Fruit fly (Drosophila melanogaster) ovary, adult (tissue): ENCODE measurements around the gene CG14312.
A peak's percentile ranks its signal among the peaks of the same experiment; 100 is the strongest.

Experiments used
- CG17801 ChIP-seq: fragments of 200-800 bp; optimal IDR thresholded peaks from 2 replicates; lab custom pipeline; 2019; ENCODE audit warnings: missing biosample characterization, mild to moderate bottlenecking, missing genetic modification characterization, moderate library complexity; ENCODE audit not compliant: partially characterized antibody

Gene CG14312

dm6 chr3R:18267489-18267888 lies 15.8 kb downstream of the CG14312 start, which contains the start of gene CG18599:
TSS of gene CG18599 (plus strand) at chr3R:18267789.
- TF ChIP-seq CG17801: no peak

dm6 chr3R:18266665-18267064 lies 16.7 kb downstream of the CG14312 start:
- TF ChIP-seq CG17801: no peak

- no peak for TF ChIP-seq CG17801
These were observed 18.1 kb downstream of the CG14312 start for dm6 chr3R:18265275-18265674.

DNA sequence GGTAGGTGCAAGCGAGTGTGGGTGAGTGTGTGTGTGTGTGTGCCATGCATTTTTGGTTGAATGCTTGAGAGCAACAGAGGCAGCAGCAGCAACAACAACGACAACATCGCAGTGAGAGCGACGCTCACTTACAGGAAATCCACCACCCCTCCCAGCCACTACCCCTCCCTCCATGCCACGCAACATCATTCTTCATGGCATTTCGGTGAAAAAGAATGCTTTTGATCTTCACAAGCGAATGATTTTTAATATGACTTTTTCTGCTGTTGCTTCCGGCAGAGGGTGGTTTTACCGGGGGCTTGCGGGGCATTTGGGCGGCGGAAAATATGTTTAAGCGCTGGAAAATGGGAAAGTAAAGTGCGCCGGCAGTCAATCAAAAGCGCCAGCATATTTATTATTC lies 21.7 kb downstream of the CG14312 start:
- TF ChIP-seq CG17801: no peak

DNA sequence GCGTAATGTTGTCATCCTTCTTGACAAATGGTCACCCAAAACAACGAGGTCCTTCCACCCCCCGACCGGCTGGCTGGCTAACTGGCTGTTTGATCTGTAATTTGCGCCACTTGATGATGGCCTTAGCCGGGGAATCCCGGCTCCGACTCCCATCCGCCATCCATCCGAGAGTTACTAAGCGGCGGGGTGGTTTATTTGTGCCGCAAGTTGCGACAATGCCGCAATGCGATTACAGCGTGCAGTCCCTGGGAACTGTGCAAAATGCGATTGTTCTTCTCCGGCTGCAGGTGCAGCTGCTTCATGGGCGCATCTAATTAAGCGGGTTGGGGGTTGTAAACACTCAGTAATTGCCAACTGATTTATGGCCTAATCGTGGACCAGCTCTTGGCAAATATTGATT lies 23.3 kb downstream of the CG14312 start:
- TF ChIP-seq CG17801: no peak

DNA sequence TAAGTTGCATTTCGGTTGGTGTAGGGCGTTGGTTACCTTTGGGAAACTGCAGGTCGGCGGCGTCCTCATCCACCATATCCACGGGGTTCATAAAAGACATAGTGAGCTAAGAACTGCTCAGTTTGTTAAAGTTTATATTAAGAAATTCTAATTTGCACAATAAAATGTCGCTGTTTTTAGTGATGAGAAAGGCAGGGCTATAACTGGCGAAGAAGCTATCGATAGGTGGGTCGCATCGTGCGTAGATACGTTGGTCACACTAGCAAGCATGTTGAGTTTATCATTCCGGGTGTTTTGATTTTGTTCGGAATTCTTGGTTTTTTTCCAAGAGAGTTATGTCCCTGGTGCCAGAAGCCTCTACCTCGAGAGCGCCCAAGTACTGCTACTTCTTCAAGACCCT lies 28.0 kb downstream of the CG14312 start, which contains the start of the genes Ada2a, Polr2D, Tgs1 and moi:
Gene Ada2a, minus strand, starts transcription at position 207 of the 400 bp plus-strand sequence.
Gene Polr2D, minus strand, starts transcription at position 207 of the 400 bp plus-strand sequence.
Gene Tgs1, plus strand, starts transcription at position 250 of the 400 bp plus-strand sequence.
Gene moi, plus strand, starts transcription at position 250 of the 400 bp plus-strand sequence.
- TF ChIP-seq CG17801: peak; percentile 23

DNA sequence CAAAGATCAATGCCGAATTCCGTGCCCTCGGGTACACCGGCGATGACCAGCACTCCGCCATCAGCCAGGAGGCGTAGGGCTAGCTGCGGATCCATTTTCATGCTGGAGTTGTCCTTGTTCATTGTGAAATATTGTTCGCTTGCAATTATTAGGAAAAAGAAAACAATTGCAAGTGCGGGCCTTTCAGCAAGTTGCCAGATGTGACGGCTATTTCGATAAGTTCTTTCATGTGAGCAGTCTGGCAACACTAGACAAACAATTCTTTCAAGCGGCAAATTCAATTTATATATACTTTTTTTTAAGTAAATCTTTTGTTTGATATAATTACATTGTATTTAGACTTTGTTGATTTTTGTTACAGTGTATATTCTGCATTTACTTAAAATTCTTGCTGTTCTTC lies 30.8 kb downstream of the CG14312 start, which contains the start of gene CG12320:
Gene CG12320, minus strand, starts transcription at position 157 of the 400 bp plus-strand sequence.
- no peak for TF ChIP-seq CG17801

DNA sequence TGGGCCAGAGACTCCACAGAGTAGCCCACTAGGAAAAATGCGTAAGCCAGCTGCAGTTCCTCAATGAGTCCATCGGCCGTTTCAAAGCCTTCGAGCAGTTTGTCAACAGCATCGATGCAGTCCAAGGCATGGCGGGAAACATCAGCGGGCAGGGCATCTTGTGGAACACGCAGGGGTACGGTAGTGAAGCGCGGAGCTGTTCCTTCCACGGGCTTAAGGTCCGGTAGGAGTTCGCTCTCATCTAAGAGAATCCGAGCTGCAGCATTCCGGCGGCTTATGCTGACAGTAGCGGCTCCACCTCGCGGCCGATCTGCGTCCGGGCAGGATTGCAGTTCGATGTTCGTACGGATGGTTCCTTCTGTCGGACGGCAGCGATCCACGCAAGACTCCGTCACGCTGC lies 31.5 kb downstream of the CG14312 start:
- no peak for TF ChIP-seq CG17801

dm6 chr3R:18250815-18251214 lies 32.5 kb downstream of the CG14312 start, which contains the start of gene CG18598:
TSS of gene CG18598 (plus strand) at chr3R:18251115.
- no peak for TF ChIP-seq CG17801

- TF ChIP-seq CG17801: no peak
These were observed 34.1 kb downstream of the CG14312 start for dm6 chr3R:18249268-18249667.

- peak; percentile 25 for TF ChIP-seq CG17801
These were observed 37.3 kb downstream of the CG14312 start for dm6 chr3R:18246041-18246440.

dm6 chr3R:18245044-18245596 lies 38.2 kb downstream of the CG14312 start:
- no peak for TF ChIP-seq CG17801

- peak; percentile 45 for TF ChIP-seq CG17801
These were observed 38.9 kb downstream of the CG14312 start for dm6 chr3R:18244171-18245043.

dm6 chr3R:18243718-18244170 lies 39.6 kb downstream of the CG14312 start:
- TF ChIP-seq CG17801: no peak

dm6 chr3R:18243000-18243399 lies 40.3 kb downstream of the CG14312 start:
- TF ChIP-seq CG17801: no peak

- TF ChIP-seq CG17801: peak; percentile 14
These were observed 41.0 kb downstream of the CG14312 start, which contains the start of the genes CG7156 and 14-3-3epsilon for dm6 chr3R:18242089-18242955. TSS of gene CG7156 (minus strand) at chr3R:18242159. TSS of gene 14-3-3epsilon (plus strand) at chr3R:18242531.
